Fruit fly (Drosophila melanogaster): ENCODE data around the gene CG6324.

The CG6324 gene

dm6 chrX:15449490-15450326 lies 26.2 kb upstream of the CG6324 start, which contains the start of the genes Scamp and Ahcy (continued):
- TF ChIP-seq CG11560 (tag; IDR thresholded peaks at IDR 0.05) (no peak), Tbp (GFP tag; optimal IDR thresholded peaks at IDR 0.05) (no peak), Chrac-16 (GFP tag; optimal IDR thresholded peaks at IDR 0.05) (peak; percentile 2), dati (GFP tag; IDR thresholded peaks at IDR 0.05) (no peak), CG14014 (GFP tag; IDR thresholded peaks at IDR 0.05) (no peak), unpg (GFP tag; optimal IDR thresholded peaks at IDR 0.05) (no peak), CkIIα-i1 (GFP tag; IDR thresholded peaks at IDR 0.05) (no peak), nerfin-1 (tag; optimal IDR thresholded peaks at IDR 0.05) (no peak), Med (GFP tag) (peak; percentile 66), Dll (GFP tag; IDR thresholded peaks at IDR 0.05; ENCODE audit: partially characterized antibody) (peak; percentile 57; the same call in 2 of the 4 replicates), CG10565 (GFP tag; optimal IDR thresholded peaks at IDR 0.05) (no peak), ab (GFP tag; optimal IDR thresholded peaks at IDR 0.05) (no peak), aop (GFP tag; IDR thresholded peaks at IDR 0.05) (no peak), CG15011 (GFP tag; optimal IDR thresholded peaks at IDR 0.05) (no peak), fd64A (GFP tag; optimal IDR thresholded peaks at IDR 0.05) (no peak), chn (GFP tag; optimal IDR thresholded peaks at IDR 0.05) (no peak), scrt (GFP tag; optimal IDR thresholded peaks at IDR 0.05) (no peak), CG10462 (GFP tag; optimal IDR thresholded peaks at IDR 0.05) (no peak), Hr51 (GFP tag; optimal IDR thresholded peaks at IDR 0.05) (peak in 1 of 2 experiments; percentile 11), ftz-f1 (GFP tag; optimal IDR thresholded peaks at IDR 0.05) (no peak), slou (GFP tag; optimal IDR thresholded peaks at IDR 0.05) (no peak), sima (GFP tag; optimal IDR thresholded peaks at IDR 0.05) (no peak), pzg (GFP tag; optimal IDR thresholded peaks at IDR 0.05) (peak; percentile 26), CG16863 (GFP tag; optimal IDR thresholded peaks at IDR 0.05) (no peak), h (optimal IDR thresholded peaks at IDR 0.05) (no peak), run (tag; optimal IDR thresholded peaks at IDR 0.05) (no peak), Meics (GFP tag; optimal IDR thresholded peaks at IDR 0.05) (peak; percentile 59), stwl (tag; optimal IDR thresholded peaks at IDR 0.05) (peak; percentile 32), CG8281 (tag; optimal IDR thresholded peaks at IDR 0.05) (no peak), CG4282 (GFP tag; optimal IDR thresholded peaks at IDR 0.05) (no peak), CG3281 (GFP tag; optimal IDR thresholded peaks at IDR 0.05) (no peak), pros (GFP tag; optimal IDR thresholded peaks at IDR 0.05) (no peak), knrl (GFP tag; IDR thresholded peaks at IDR 0.05; ENCODE audit: partially characterized antibody) (peak; percentile 63; the same call in 2 of the 3 replicates), slbo (GFP tag; IDR thresholded peaks at IDR 0.05) (0 out of 2 replicates have a peak, but pooled peaks have one; percentile 20), pita (GFP tag; optimal IDR thresholded peaks at IDR 0.05) (no peak), Hr39 (optimal IDR thresholded peaks at IDR 0.05) (no peak), CG9609 (GFP tag; optimal IDR thresholded peaks at IDR 0.05) (no peak), CG10321 (GFP tag; IDR thresholded peaks at IDR 0.05) (no peak), NC2β (GFP tag; optimal IDR thresholded peaks at IDR 0.05) (no peak), nau (GFP tag; optimal IDR thresholded peaks at IDR 0.05) (no peak), wdn (GFP tag; IDR thresholded peaks at IDR 0.05) (no peak), NC2α (GFP tag; optimal IDR thresholded peaks at IDR 0.05) (no peak), CG8089 (GFP tag; optimal IDR thresholded peaks at IDR 0.05) (no peak), Abd-B (GFP tag; optimal IDR thresholded peaks at IDR 0.05) (no peak), CG8359 (GFP tag; optimal IDR thresholded peaks at IDR 0.05; ENCODE audit: borderline replicate concordance) (no peak), Lpt (GFP tag; optimal IDR thresholded peaks at IDR 0.05) (no peak), HLH3B (GFP tag; IDR thresholded peaks at IDR 0.05) (no peak), Oli (tag; optimal IDR thresholded peaks at IDR 0.05) (no peak), Adf1 (GFP tag; IDR thresholded peaks at IDR 0.05) (no peak), CG8924 (tag; optimal IDR thresholded peaks at IDR 0.05) (no peak)
